Worm (Caenorhabditis elegans) whole organism, L1 larva: ENCODE results near the gene sbsp-1.

Source experiments
- C04F5.9 ChIP-seq: sonication (generic microtip); optimal IDR thresholded peaks from 2 replicates; lab custom pipeline; 2016; ENCODE audit warnings: missing genetic modification characterization, missing compliant biosample characterization
- C34B4.2 ChIP-seq: sonication (generic microtip); optimal IDR thresholded peaks from 2 replicates; lab custom pipeline; 2017; ENCODE audit warnings: mild to moderate bottlenecking, missing genetic modification characterization, missing compliant biosample characterization
- F16B12.6 ChIP-seq: fragments of 150-350 bp; optimal IDR thresholded peaks from 2 replicates; lab custom pipeline; 2014; ENCODE audit warnings: missing biosample characterization, missing genetic modification characterization
- Y116A8C.19 ChIP-seq: sonication (generic microtip); optimal IDR thresholded peaks from 2 replicates; lab custom pipeline; 2016; ENCODE audit warnings: missing compliant biosample characterization, missing genetic modification characterization, borderline replicate concordance
- alr-1 ChIP-seq: fragments of 200-800 bp; sonication (Bioruptor generic); optimal IDR thresholded peaks from 2 replicates; lab custom pipeline; 2018; ENCODE audit warnings: borderline replicate concordance, mild to moderate bottlenecking, missing genetic modification characterization, missing compliant biosample characterization
- ama-1 ChIP-seq: fragments of 150-350 bp; optimal IDR thresholded peaks from 2 replicates; lab custom pipeline; 2014
- blmp-1 ChIP-seq: fragments of 150-350 bp; optimal IDR thresholded peaks from 2 replicates; lab custom pipeline; 2014; ENCODE audit warnings: missing biosample characterization, missing genetic modification characterization
- ceh-63 ChIP-seq: fragments of 200-800 bp; sonication (Bioruptor generic); optimal IDR thresholded peaks from 2 replicates; lab custom pipeline; 2018; ENCODE audit warnings: mild to moderate bottlenecking, missing genetic modification characterization, missing compliant biosample characterization
- ceh-82 ChIP-seq, 3 experiments: fragments of 150-350 bp in 1 of 3; sonication (generic microtip) in 2 of 3; optimal IDR thresholded peaks; 2 replicates each; lab custom pipeline; 2014 to 2017; ENCODE audit warnings: missing biosample characterization in 3 of 3, missing genetic modification characterization in 3 of 3
- ceh-88 ChIP-seq: fragments of 200-800 bp; sonication (Bioruptor generic); IDR thresholded peaks from 2 replicates; pipeline ENCODE4 v1.3.6; 2022; ENCODE audit warnings: missing genetic modification characterization, missing compliant biosample characterization
- ceh-90 ChIP-seq: sonication (generic microtip); optimal IDR thresholded peaks from 2 replicates; lab custom pipeline; 2016; ENCODE audit warnings: missing genetic modification characterization, missing compliant biosample characterization
- ces-1 ChIP-seq: fragments of 150-350 bp; optimal IDR thresholded peaks from 2 replicates; lab custom pipeline; 2014; ENCODE audit warnings: missing biosample characterization, missing genetic modification reagents, missing genetic modification characterization
- efl-1 ChIP-seq, 4 experiments: fragments of 150-350 bp; optimal IDR thresholded peaks in 3 of 4; peaks in 1 of 4; 1 replicate in 1 of 4; 2 replicates in 3 of 4; lab custom pipeline; 2014; ENCODE audit warnings: missing biosample characterization in 2 of 4, missing genetic modification characterization in 2 of 4, missing genetic modification reagents in 2 of 4
- efl-3 ChIP-seq: fragments of 200-800 bp; sonication (Bioruptor generic); optimal IDR thresholded peaks from 2 replicates; lab custom pipeline; 2018; ENCODE audit warnings: mild to moderate bottlenecking, missing genetic modification characterization, missing compliant biosample characterization
- egl-27 ChIP-seq, 2 experiments: fragments of 150-350 bp in 1 of 2; sonication (generic microtip); optimal IDR thresholded peaks; 3 replicates each; lab custom pipeline; 2017 to 2018; ENCODE audit warnings: missing biosample characterization in 2 of 2, missing genetic modification characterization in 2 of 2, missing genetic modification reagents in 2 of 2
- elt-2 ChIP-seq: sonication (generic microtip); optimal IDR thresholded peaks from 2 replicates; lab custom pipeline; 2016; ENCODE audit warnings: missing genetic modification characterization, mild to moderate bottlenecking, inconsistent platforms, missing compliant biosample characterization, missing genetic modification reagents
- elt-3 ChIP-seq, 6 experiments: fragments of 150-350 bp in 1 of 6; sonication (generic microtip); optimal IDR thresholded peaks; 2 replicates each; lab custom pipeline; 2017 to 2018; ENCODE audit warnings: missing biosample characterization in 6 of 6, missing genetic modification characterization in 6 of 6, inconsistent platforms in 1 of 6
- ets-5 ChIP-seq: fragments of 200-800 bp; sonication (Bioruptor generic); IDR thresholded peaks from 2 replicates; pipeline ENCODE4 v1.3.6; 2022; ENCODE audit warnings: missing genetic modification characterization, missing compliant biosample characterization
- fkh-10 ChIP-seq: sonication (generic microtip); optimal IDR thresholded peaks from 2 replicates; lab custom pipeline; 2017; ENCODE audit warnings: missing biosample characterization, missing genetic modification reagents, missing genetic modification characterization
- fos-1 ChIP-seq: fragments of 150-350 bp; optimal IDR thresholded peaks from 2 replicates; lab custom pipeline; 2014; ENCODE audit warnings: missing biosample characterization, missing genetic modification characterization
- grh-1 ChIP-seq: fragments of 200-800 bp; sonication (Bioruptor generic); IDR thresholded peaks from 2 replicates; pipeline ENCODE4 v1.3.6; 2022; ENCODE audit warnings: missing genetic modification reagents, missing genetic modification characterization, missing compliant biosample characterization
- hlh-4 ChIP-seq: sonication (generic microtip); optimal IDR thresholded peaks from 2 replicates; lab custom pipeline; 2016; ENCODE audit warnings: mild to moderate bottlenecking, missing genetic modification characterization, missing compliant biosample characterization
- irx-1 ChIP-seq: sonication (generic microtip); optimal IDR thresholded peaks from 2 replicates; lab custom pipeline; 2016; ENCODE audit warnings: missing genetic modification characterization, missing compliant biosample characterization
- jun-1 ChIP-seq: fragments of 150-350 bp; optimal IDR thresholded peaks from 2 replicates; lab custom pipeline; 2014; ENCODE audit warnings: missing biosample characterization, missing genetic modification reagents, missing genetic modification characterization
- lin-13 ChIP-seq: fragments of 150-350 bp; optimal IDR thresholded peaks from 2 replicates; lab custom pipeline; 2014; ENCODE audit warnings: missing biosample characterization, missing genetic modification reagents, missing genetic modification characterization
- lin-14 ChIP-seq: fragments of 200-800 bp; sonication (Bioruptor generic); optimal IDR thresholded peaks from 2 replicates; lab custom pipeline; 2018; ENCODE audit warnings: mild to moderate bottlenecking, missing genetic modification characterization, moderate library complexity, missing compliant biosample characterization
- lin-15B ChIP-seq: fragments of 150-350 bp; sonication (generic microtip); optimal IDR thresholded peaks from 3 replicates; lab custom pipeline; 2014; ENCODE audit warnings: missing biosample characterization, missing genetic modification characterization
- lin-35 ChIP-seq, 2 experiments: fragments of 150-350 bp; optimal IDR thresholded peaks; 2 replicates each; lab custom pipeline; 2014; ENCODE audit warnings: missing biosample characterization in 2 of 2, missing genetic modification characterization in 2 of 2, missing genetic modification reagents in 2 of 2
- lir-3 ChIP-seq: sonication (generic microtip); optimal IDR thresholded peaks from 2 replicates; lab custom pipeline; 2016; ENCODE audit warnings: mild to moderate bottlenecking, missing genetic modification characterization, moderate library complexity, missing compliant biosample characterization; ENCODE audit not compliant: poor library complexity
- lsy-2 ChIP-seq, 2 experiments: fragments of 150-350 bp; optimal IDR thresholded peaks; 2 replicates each; lab custom pipeline; 2014; ENCODE audit warnings: missing biosample characterization in 2 of 2, missing genetic modification characterization in 2 of 2
- mab-9 ChIP-seq: fragments of 200-800 bp; sonication (Bioruptor generic); IDR thresholded peaks from 2 replicates; pipeline ENCODE4 v1.3.6; 2022; ENCODE audit warnings: missing genetic modification reagents, missing genetic modification characterization, missing compliant biosample characterization
- nhr-19 ChIP-seq: fragments of 200-800 bp; sonication (Bioruptor generic); conservative IDR thresholded peaks from 2 replicates; pipeline ENCODE4 v1.3.6; 2022; ENCODE audit warnings: missing genetic modification characterization, missing compliant biosample characterization
- nhr-237 ChIP-seq: fragments of 150-350 bp; optimal IDR thresholded peaks from 2 replicates; lab custom pipeline; 2014; ENCODE audit warnings: missing biosample characterization, missing genetic modification characterization
- nhr-76 ChIP-seq: sonication (generic microtip); optimal IDR thresholded peaks from 2 replicates; lab custom pipeline; 2017; ENCODE audit warnings: missing biosample characterization, missing genetic modification characterization
- nhr-77 ChIP-seq: fragments of 150-350 bp; optimal IDR thresholded peaks from 2 replicates; lab custom pipeline; 2014; ENCODE audit warnings: missing biosample characterization, missing genetic modification characterization
- nhr-84 ChIP-seq: sonication (generic microtip); optimal IDR thresholded peaks from 2 replicates; lab custom pipeline; 2017; ENCODE audit warnings: missing biosample characterization, missing genetic modification characterization
- nhr-85 ChIP-seq: sonication (generic microtip); peaks from one replicate; lab custom pipeline; 2016; ENCODE audit warnings: missing genetic modification characterization, inconsistent platforms, missing compliant biosample characterization
- nhr-90 ChIP-seq: sonication (generic microtip); optimal IDR thresholded peaks from 2 replicates; lab custom pipeline; 2016; ENCODE audit warnings: mild to moderate bottlenecking, missing genetic modification characterization, missing compliant biosample characterization; ENCODE audit not compliant: poor library complexity
- pax-3 ChIP-seq: fragments of 200-800 bp; sonication (Bioruptor generic); optimal IDR thresholded peaks from 2 replicates; lab custom pipeline; 2018; ENCODE audit warnings: mild to moderate bottlenecking, missing genetic modification characterization, moderate library complexity, missing compliant biosample characterization
- pqm-1 ChIP-seq: sonication (generic microtip); optimal IDR thresholded peaks from 3 replicates; lab custom pipeline; 2017; ENCODE audit warnings: missing biosample characterization, missing genetic modification characterization
- skn-1 ChIP-seq: fragments of 150-350 bp; optimal IDR thresholded peaks from 2 replicates; lab custom pipeline; 2014; ENCODE audit warnings: missing biosample characterization, missing genetic modification characterization
- snu-23 ChIP-seq: sonication (generic microtip); optimal IDR thresholded peaks from 2 replicates; lab custom pipeline; 2016; ENCODE audit warnings: missing genetic modification characterization, missing compliant biosample characterization
- sup-37 ChIP-seq: fragments of 200-800 bp; sonication (Bioruptor generic); optimal IDR thresholded peaks from 2 replicates; lab custom pipeline; 2018; ENCODE audit warnings: mild to moderate bottlenecking, missing genetic modification characterization, missing compliant biosample characterization
- tbx-2 ChIP-seq: sonication (generic microtip); optimal IDR thresholded peaks from 2 replicates; lab custom pipeline; 2016; ENCODE audit warnings: missing genetic modification characterization, missing compliant biosample characterization
- tlp-1 ChIP-seq: fragments of 150-350 bp; optimal IDR thresholded peaks from 2 replicates; lab custom pipeline; 2014; ENCODE audit warnings: missing biosample characterization, missing genetic modification characterization
- unc-130 ChIP-seq: fragments of 150-350 bp; optimal IDR thresholded peaks from 2 replicates; lab custom pipeline; 2017; ENCODE audit warnings: missing biosample characterization, missing genetic modification characterization, inconsistent platforms
- unc-62 ChIP-seq: fragments of 150-350 bp; optimal IDR thresholded peaks from 2 replicates; lab custom pipeline; 2014; ENCODE audit warnings: missing biosample characterization, missing genetic modification reagents, missing genetic modification characterization
- unc-98 ChIP-seq: fragments of 200-800 bp; sonication (Bioruptor generic); IDR thresholded peaks from 2 replicates; pipeline ENCODE4 v1.3.6; 2022; ENCODE audit warnings: missing genetic modification characterization, missing compliant biosample characterization
- vab-15 ChIP-seq: sonication (generic microtip); optimal IDR thresholded peaks from 2 replicates; lab custom pipeline; 2017; ENCODE audit warnings: missing genotype, mild to moderate bottlenecking, missing genetic modification characterization, missing compliant biosample characterization
- zag-1 ChIP-seq: fragments of 150-350 bp; optimal IDR thresholded peaks from 2 replicates; lab custom pipeline; 2014; ENCODE audit warnings: missing biosample characterization, missing genetic modification characterization
- zip-4 ChIP-seq: fragments of 200-800 bp; sonication (Bioruptor generic); optimal IDR thresholded peaks from 2 replicates; lab custom pipeline; 2018; ENCODE audit warnings: mild to moderate bottlenecking, missing genetic modification characterization, moderate library complexity, missing compliant biosample characterization
- ztf-11 ChIP-seq, 2 experiments: sonication (generic microtip); optimal IDR thresholded peaks; 2 replicates each; lab custom pipeline; 2016 to 2017; ENCODE audit warnings: missing genetic modification characterization in 2 of 2, missing biosample characterization in 1 of 2, missing compliant biosample characterization in 1 of 2
- ztf-4 ChIP-seq: fragments of 150-350 bp; optimal IDR thresholded peaks from 2 replicates; lab custom pipeline; 2014; ENCODE audit warnings: missing biosample characterization, missing genetic modification characterization

The sbsp-1 gene

DNA sequence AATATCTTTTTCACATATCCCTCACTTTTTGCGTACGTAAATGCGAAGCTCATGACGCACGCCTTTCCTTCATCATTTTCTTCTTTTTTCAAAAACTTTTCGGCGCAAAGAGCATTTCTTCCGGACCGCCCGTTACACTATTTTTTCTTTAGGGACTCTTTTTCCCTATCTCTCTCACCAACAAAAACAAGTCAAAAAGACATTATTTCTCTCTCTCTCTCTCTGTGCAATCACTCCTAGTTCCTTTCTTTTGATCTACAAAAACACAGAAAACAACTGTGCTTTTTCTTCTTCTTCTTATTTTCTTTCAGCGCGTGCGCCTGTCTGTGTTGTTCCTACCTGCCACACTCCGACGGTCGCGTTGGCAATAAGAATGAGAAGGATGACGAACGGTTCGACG lies 16.7 kb upstream of the sbsp-1 start (continued):
- TF ChIP-seq ces-1 (GFP tag; lab: Kevin White, UChicago) (no peak), sup-37 (GFP tag; lab: Kevin White, UChicago) (no peak), ceh-82 (tag; optimal IDR thresholded peaks at IDR 0.05; lab: Kevin White, UChicago) (peak in 1 of 3 experiments; percentile 0), tbx-2 (tag; lab: Kevin White, UChicago) (peak; percentile 24), tlp-1 (tag; lab: Kevin White, UChicago) (no peak), pax-3 (tag; lab: Kevin White, UChicago) (no peak), ztf-11 (tag; optimal IDR thresholded peaks at IDR 0.05; lab: Kevin White, UChicago) (no peak), C34B4.2 (tag; lab: Kevin White, UChicago) (no peak), egl-27 (tag; optimal IDR thresholded peaks at IDR 0.05; lab: Kevin White, UChicago) (no peak), irx-1 (tag; lab: Kevin White, UChicago) (no peak), fos-1 (tag; lab: Kevin White, UChicago) (no peak), fkh-10 (no peak), efl-3 (GFP tag; lab: Kevin White, UChicago) (no peak), lir-3 (tag; lab: Kevin White, UChicago) (peak; percentile 4), snu-23 (GFP tag; lab: Kevin White, UChicago) (peak; percentile 68), mab-9 (GFP tag; lab: Robert Waterston, UW) (no peak), lin-13 (GFP tag; lab: Kevin White, UChicago) (peak; percentile 30), Y116A8C.19 (tag; lab: Kevin White, UChicago) (no peak), ztf-4 (peak; percentile 46), F16B12.6 (no peak), zip-4 (GFP tag; lab: Kevin White, UChicago) (no peak), ets-5 (no peak), hlh-4 (no peak), nhr-237 (tag; lab: Kevin White, UChicago) (no peak), nhr-77 (no peak), ama-1 (lab: Kevin White, UChicago) (no peak), nhr-85 (tag; lab: Kevin White, UChicago) (no peak), lin-15B (tag; lab: Kevin White, UChicago) (no peak), lin-14 (GFP tag; lab: Kevin White, UChicago) (peak; percentile 87), elt-3 (tag; optimal IDR thresholded peaks at IDR 0.05; lab: Kevin White, UChicago) (no peak), nhr-90 (tag; lab: Kevin White, UChicago) (no peak), nhr-76 (tag; lab: Kevin White, UChicago) (no peak), grh-1 (GFP tag; lab: Robert Waterston, UW) (no peak), pqm-1 (tag; lab: Kevin White, UChicago) (no peak), nhr-84 (no peak), elt-2 (tag; lab: Kevin White, UChicago) (no peak), alr-1 (tag; lab: Kevin White, UChicago) (no peak), lin-35 (GFP tag; optimal IDR thresholded peaks at IDR 0.05; lab: Kevin White, UChicago) (peak in 1 of 2 experiments; percentile 29), zag-1 (tag; lab: Kevin White, UChicago) (no peak), vab-15 (no peak), unc-62 (GFP tag; lab: Kevin White, UChicago) (no peak), efl-1 (optimal IDR thresholded peaks at IDR 0.05; lab: Kevin White, UChicago) (peak; percentile 13 to 21), efl-1 (GFP tag; optimal IDR thresholded peaks at IDR 0.05 in 1 of 2; lab: Kevin White, UChicago) (peak; percentile 6 to 37), unc-98 (GFP tag; lab: Robert Waterston, UW) (peak; percentile 19; the same call in 1 of the 2 replicates), blmp-1 (tag; lab: Kevin White, UChicago) (no peak), unc-130 (tag; lab: Kevin White, UChicago) (peak; percentile 53), skn-1 (tag; lab: Kevin White, UChicago) (no peak), ceh-63 (no peak), lsy-2 (tag; optimal IDR thresholded peaks at IDR 0.05; lab: Kevin White, UChicago) (peak; percentile 48 to 64), C04F5.9 (no peak), jun-1 (tag; lab: Kevin White, UChicago) (no peak), ceh-90 (no peak), nhr-19 (GFP tag; lab: Robert Waterston, UW) (peak; percentile 61), ceh-88 (GFP tag; lab: Robert Waterston, UW) (no peak)
